Worm (Caenorhabditis elegans) whole organism, L4 larva: Measurements from ENCODE around the gene C50F4.12.

Experiments
- F44E2.7 ChIP-seq: fragments of 200-800 bp; sonication (Bioruptor generic); IDR thresholded peaks from 2 replicates; pipeline ENCODE4 v2.1.2; 2022; ENCODE audit warnings: missing genetic modification characterization, missing compliant biosample characterization
- aly-2 ChIP-seq: sonication (generic microtip); optimal IDR thresholded peaks from 2 replicates; lab custom pipeline; 2018; ENCODE audit warnings: missing biosample characterization, missing genetic modification characterization
- ces-1 ChIP-seq: fragments of 150-350 bp; sonication (generic microtip); optimal IDR thresholded peaks from 4 replicates; lab custom pipeline; 2014; ENCODE audit warnings: missing biosample characterization, missing genetic modification reagents, missing genetic modification characterization
- lin-13 ChIP-seq: fragments of 150-350 bp; optimal IDR thresholded peaks from 2 replicates; lab custom pipeline; 2014; ENCODE audit warnings: missing biosample characterization, missing genetic modification reagents, missing genetic modification characterization
- ztf-11 ChIP-seq: fragments of 150-350 bp; optimal IDR thresholded peaks from 2 replicates; lab custom pipeline; 2014; ENCODE audit warnings: missing biosample characterization, missing genetic modification characterization

ce11 chrV:9546042-9546581, 6.6 kb upstream of the C50F4.12 start, which contains the start of gene C50F4.6:
- no peak for TF ChIP-seq lin-13 (GFP tag; lab: Kevin White, UChicago)
- no peak for TF ChIP-seq ces-1 (GFP tag; lab: Kevin White, UChicago)
- no peak for TF ChIP-seq ztf-11 (tag; lab: Kevin White, UChicago)
- no peak for TF ChIP-seq F44E2.7
- no peak for TF ChIP-seq aly-2 (tag; lab: Kevin White, UChicago)
